Worm (Caenorhabditis elegans) whole organism, dauer: ENCODE measurements around the gene Y43F8B.10.

Experiments
- unc-62 ChIP-seq: sonication (generic microtip); optimal IDR thresholded peaks from 2 replicates; lab custom pipeline; 2017; ENCODE audit warnings: missing biosample characterization, missing genetic modification reagents, missing genetic modification characterization

The Y43F8B.10 gene

DNA sequence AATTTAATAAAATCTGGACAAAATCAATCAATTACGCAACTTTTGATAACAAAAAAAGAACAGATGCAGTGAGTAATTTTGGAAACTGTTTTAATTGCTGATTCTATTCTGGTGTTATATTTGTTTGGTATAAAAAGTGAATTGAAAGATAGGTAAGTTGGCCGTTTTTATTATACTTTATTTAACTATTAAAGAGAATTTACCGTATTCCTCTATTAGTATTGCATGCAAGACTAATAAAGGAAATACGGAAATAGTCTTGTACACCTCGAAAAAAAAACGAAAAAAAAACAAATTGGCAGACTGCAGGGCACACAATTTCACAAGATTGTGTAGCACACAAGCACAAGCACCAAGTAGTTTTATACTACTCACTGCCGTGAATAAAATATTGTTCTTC is 11.7 kb upstream of the Y43F8B.10 start, which contains the start of gene Y43F8B.25:
TSS of gene Y43F8B.25 (plus strand) at position 301 of the 400 bp plus-strand sequence.
- TF ChIP-seq unc-62 (GFP tag; lab: Kevin White, UChicago), result no peak

ce11 chrV:19467574-19467973 is 6.7 kb upstream of the Y43F8B.10 start, which contains the start of gene Y43F8B.23:
Y43F8B.23 (minus strand) TSS chrV:19467648.
- no peak for TF ChIP-seq unc-62 (GFP tag; lab: Kevin White, UChicago)

DNA sequence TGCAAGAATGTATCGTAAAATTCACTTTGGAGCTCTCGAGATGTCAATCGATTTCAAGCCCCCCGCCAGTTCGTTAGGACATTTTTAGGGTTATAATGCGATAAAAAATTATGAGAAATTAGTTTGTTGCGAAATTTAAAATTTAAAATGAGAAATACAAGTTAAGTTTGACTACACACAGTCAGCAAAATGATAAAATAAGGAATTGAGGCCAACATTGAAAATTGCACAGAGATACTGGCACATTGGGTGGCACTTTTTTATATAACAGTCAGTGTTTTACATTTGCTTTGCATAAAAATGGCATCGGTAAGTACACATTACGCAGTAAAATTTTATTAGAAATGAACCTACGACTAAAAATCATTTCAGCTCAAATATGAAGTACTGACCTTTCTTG is 6.2 kb upstream of the Y43F8B.10 start, which contains the start of gene Y43F8B.12:
TSS of gene Y43F8B.12 (plus strand) at position 301 of the 400 bp plus-strand sequence.
- TF ChIP-seq unc-62 (GFP tag; lab: Kevin White, UChicago), result no peak

DNA sequence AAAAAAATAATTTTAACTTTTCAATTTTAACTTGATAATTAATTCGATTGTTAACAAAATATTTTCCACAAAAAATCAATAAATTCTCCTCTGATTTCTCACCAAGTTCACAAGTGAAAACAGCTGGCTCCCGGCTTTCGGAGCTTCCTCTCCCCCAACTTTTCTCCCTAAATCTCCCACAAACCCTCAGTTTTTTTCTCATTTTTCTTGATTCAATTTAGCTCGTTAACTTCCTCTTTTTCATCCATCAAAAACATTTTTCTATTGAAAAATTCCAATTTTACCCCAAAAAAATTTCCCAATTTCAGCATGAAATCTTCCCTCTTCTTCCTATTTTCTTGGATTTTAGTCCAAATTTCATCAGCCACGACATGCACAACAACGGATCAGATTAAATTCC is 3.9 kb upstream of the Y43F8B.10 start, which contains the start of gene Y43F8B.11:
TSS of gene Y43F8B.11 (plus strand) at position 301 of the 400 bp plus-strand sequence.
- no peak for TF ChIP-seq unc-62 (GFP tag; lab: Kevin White, UChicago)

ce11 chrV:19477302-19477701 is 3.0 kb downstream of the Y43F8B.10 start:
- no peak for TF ChIP-seq unc-62 (GFP tag; lab: Kevin White, UChicago)

DNA sequence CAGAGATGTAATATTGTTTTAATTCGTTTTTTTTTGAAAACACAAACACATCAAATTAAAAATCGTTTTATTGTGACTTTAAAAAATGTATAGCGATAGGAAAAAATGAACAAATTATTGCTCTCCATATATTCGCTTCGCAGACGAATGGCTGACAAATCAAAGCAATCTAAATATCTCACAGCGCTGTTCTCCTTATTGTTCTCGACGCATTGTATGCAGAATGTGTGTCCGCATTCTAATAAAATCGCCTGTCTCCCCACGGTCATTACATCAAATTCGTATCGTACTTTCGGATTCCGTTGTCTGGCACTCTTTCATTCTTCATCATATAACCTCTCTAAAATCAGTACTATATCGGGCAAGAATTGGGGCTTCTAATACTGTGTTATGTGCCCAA is 3.6 kb downstream of the Y43F8B.10 start, which contains the start of gene Y43F8B.9:
TSS of gene Y43F8B.9 (plus strand) at position 301 of the 400 bp plus-strand sequence.
- no peak for TF ChIP-seq unc-62 (GFP tag; lab: Kevin White, UChicago)

DNA sequence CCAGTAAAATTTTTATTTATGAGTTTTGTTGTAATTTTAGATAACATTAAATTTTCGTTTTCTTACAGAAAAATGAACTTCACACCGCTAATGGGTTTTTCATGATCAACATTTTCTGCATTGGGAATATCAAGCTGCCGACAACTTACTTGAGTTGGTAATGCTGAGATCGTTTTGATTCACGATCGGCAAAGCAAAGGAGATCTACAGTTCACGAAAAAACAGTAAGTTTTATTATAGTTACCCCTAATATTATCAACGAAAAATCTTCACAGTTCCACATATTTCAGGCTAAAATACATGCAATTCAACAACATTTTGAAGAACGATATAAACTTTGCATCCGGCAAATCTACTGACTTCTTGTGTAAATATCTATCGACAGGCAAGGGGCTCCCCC is 8.3 kb downstream of the Y43F8B.10 start, which contains the start of gene Y43F8B.22:
TSS of gene Y43F8B.22 (plus strand) at position 301 of the 400 bp plus-strand sequence.
- TF ChIP-seq unc-62 (GFP tag; lab: Kevin White, UChicago), result no peak

DNA sequence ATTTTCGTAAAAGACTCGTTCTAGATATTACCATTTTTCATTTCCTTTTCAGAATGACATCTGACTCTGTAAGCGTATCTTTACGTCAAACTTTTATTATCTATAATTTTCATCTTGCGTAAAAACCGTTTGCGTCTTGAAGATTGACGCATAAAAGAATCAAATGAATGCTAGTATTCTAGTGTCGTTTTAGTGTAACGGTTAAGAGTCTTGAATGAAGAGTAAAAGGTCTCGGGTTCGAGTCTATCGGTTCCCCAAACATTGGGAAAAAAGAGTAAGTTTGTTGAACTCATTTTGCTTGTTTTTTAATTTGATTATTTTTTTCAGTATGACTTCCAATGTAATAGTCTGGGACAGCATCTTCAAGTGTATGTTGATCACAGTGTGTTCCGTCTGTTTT is 10.2 kb downstream of the Y43F8B.10 start, which contains the start of gene Y43F8B.17:
TSS of gene Y43F8B.17 (plus strand) at position 215 of the 400 bp plus-strand sequence.
- no peak for TF ChIP-seq unc-62 (GFP tag; lab: Kevin White, UChicago)

ce11 chrV:19485261-19485660 is 11.0 kb downstream of the Y43F8B.10 start, which contains the start of gene Y43F8B.28:
Y43F8B.28 (plus strand) TSS chrV:19485319.
- no peak for TF ChIP-seq unc-62 (GFP tag; lab: Kevin White, UChicago)

- no peak for TF ChIP-seq unc-62 (GFP tag; lab: Kevin White, UChicago)
Observed at ce11 chrV:19485690-19486089, 11.4 kb downstream of the Y43F8B.10 start, which contains the start of gene Y43F8B.18. Y43F8B.18 (plus strand) TSS chrV:19485990.

DNA sequence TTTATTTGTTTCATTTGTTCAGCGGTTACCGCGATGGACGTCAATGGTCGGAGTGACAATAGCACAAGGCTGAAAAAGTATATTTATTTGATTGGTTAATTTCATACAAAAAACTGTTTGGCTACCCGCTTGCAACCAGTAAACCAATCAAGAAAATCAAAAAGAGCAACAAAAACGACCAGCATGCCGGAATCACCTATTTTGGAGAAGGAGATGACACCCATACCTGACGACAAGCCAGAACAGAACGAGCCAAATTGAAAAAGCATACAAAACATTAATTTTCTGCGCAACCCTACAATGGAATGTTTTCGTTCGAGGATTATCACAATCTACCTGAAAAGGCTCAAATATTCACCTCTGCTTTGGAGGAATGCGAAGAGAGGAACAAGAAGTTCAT is 16.2 kb downstream of the Y43F8B.10 start, which contains the start of gene Y43F8B.7:
TSS of gene Y43F8B.7 (plus strand) at position 301 of the 400 bp plus-strand sequence.
- TF ChIP-seq unc-62 (GFP tag; lab: Kevin White, UChicago), result no peak

DNA sequence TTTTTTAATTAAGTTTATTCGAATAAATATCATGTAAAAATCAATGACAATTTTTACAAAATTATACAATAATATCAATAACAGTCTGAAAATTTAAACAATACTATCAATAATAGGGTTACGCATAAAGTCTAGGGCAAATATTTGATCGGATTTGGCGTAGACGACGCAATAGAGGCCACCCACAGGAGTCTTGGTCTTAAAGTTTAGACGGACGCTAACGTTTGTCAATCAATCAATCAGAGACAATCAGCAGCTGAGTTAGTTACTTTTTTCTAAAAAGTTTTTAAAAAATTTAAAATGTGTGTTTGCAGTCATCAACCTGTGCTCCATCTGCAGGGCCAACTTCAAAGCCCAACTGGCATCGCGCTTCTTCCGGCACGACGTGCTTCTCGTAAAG is 17.0 kb downstream of the Y43F8B.10 start, which contains the start of gene Y43F8B.29:
TSS of gene Y43F8B.29 (plus strand) at position 301 of the 400 bp plus-strand sequence.
- TF ChIP-seq unc-62 (GFP tag; lab: Kevin White, UChicago), result no peak

DNA sequence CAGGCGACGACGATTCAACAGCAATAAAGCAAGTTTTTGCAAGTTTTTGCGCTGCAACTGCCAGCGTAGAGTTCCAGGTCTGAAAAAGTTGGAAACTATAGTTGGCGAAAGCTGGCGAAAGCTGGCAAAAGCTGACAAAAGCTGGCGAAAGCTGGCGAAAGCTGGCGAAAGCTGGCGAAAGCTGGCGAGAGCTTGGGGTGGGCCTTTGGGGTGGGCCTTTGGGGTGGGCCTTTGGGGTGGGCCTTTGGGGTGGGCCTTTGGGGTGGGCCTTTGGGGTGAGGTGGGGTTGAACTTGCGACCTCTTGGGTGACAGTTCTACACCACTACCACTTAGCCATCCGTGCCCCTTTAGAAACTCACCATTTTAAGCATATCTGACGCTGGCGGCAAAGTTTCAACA is 20.9 kb downstream of the Y43F8B.10 start:
- no peak for TF ChIP-seq unc-62 (GFP tag; lab: Kevin White, UChicago)

ce11 chrV:19495587-19495986 is 21.3 kb downstream of the Y43F8B.10 start, which contains the start of gene scl-21:
scl-21 (minus strand) TSS chrV:19495687.
- TF ChIP-seq unc-62 (GFP tag; lab: Kevin White, UChicago), result no peak

DNA sequence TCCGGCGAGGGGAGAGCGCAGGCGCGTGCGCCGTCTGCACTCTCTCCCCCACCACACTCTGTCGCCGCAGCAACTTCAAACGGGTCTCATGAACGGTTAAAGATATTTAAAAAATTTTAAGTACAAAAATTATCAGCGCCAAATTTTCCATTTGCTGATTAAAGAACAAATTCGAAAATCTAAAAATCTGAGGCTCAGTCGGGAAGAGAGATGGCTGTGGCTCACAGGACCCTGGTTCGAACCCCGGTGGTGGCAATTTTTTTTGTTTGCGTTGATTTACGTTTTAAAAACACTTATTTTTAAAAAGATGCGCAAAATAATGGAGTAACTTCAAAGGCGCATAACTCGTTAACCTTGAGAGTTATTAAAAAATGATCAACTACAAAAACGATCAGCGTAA is 22.8 kb downstream of the Y43F8B.10 start:
- no peak for TF ChIP-seq unc-62 (GFP tag; lab: Kevin White, UChicago)

DNA sequence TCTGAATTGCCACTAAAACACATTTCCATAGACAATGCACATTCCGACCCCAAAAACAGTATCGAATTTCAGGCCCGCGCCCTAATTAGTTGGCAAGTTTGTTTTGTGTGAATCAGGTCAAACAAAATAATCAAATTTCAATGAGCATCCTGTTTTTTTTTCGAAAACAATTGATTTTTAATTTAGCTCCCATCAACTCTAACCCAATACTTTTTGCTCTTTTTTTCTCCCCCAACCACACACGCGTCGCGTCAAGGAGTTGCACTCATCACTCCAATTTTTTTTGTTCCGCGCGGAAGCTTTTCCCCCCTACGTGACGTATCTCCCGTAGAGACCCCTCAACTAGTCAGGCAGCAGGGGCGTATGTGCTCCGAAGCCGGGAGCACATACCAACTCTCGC is 27.1 kb downstream of the Y43F8B.10 start:
- TF ChIP-seq unc-62 (GFP tag; lab: Kevin White, UChicago), result no peak
